Fruit fly (Drosophila melanogaster) whole organism, embryonic: Measurements from ENCODE around the gene CG15153.

Source experiments
- ATbp ChIP-seq: fragments of 200-800 bp; sonication (Bioruptor generic); optimal IDR thresholded peaks from 2 replicates; lab custom pipeline; 2017; ENCODE audit warnings: missing biosample characterization, mild to moderate bottlenecking, missing genetic modification characterization, missing genetic modification reagents
- CG10274 ChIP-seq: fragments of 200-800 bp; sonication (Bioruptor generic); optimal IDR thresholded peaks from 3 replicates; lab custom pipeline; 2017; ENCODE audit warnings: missing biosample characterization, mild to moderate bottlenecking, missing genetic modification characterization
- CG11504 ChIP-seq: fragments of 200-800 bp; sonication (Bioruptor generic); optimal IDR thresholded peaks from 3 replicates; lab custom pipeline; 2019; ENCODE audit warnings: missing biosample characterization, mild to moderate bottlenecking, missing genetic modification characterization, moderate library complexity
- CG11696 ChIP-seq: fragments of 200-800 bp; sonication (Bioruptor generic); IDR thresholded peaks from 2 replicates; pipeline ENCODE4 v1.3.6; 2022; ENCODE audit warnings: missing biosample characterization, missing genetic modification characterization
- CG14710 ChIP-seq: fragments of 200-800 bp; sonication (Bioruptor generic); optimal IDR thresholded peaks from 3 replicates; lab custom pipeline; 2019; ENCODE audit warnings: missing biosample characterization, mild to moderate bottlenecking, missing genetic modification characterization, moderate library complexity
- CG1603 ChIP-seq: fragments of 200-800 bp; sonication (Bioruptor generic); optimal IDR thresholded peaks from 2 replicates; lab custom pipeline; 2019; ENCODE audit warnings: missing biosample characterization, mild to moderate bottlenecking, missing genetic modification characterization, moderate library complexity
- CG17568 ChIP-seq: fragments of 200-800 bp; sonication (Bioruptor generic); optimal IDR thresholded peaks from 2 replicates; lab custom pipeline; 2018; ENCODE audit warnings: missing biosample characterization, mild to moderate bottlenecking, missing genetic modification characterization, moderate library complexity
- CG2120 ChIP-seq: fragments of 200-800 bp; sonication (Bioruptor generic); optimal IDR thresholded peaks from 3 replicates; lab custom pipeline; 2016; ENCODE audit warnings: missing biosample characterization, missing genetic modification characterization
- CG3065 ChIP-seq: fragments of 200-800 bp; sonication (Bioruptor generic); optimal IDR thresholded peaks from 2 replicates; lab custom pipeline; 2016; ENCODE audit warnings: missing biosample characterization, missing genetic modification characterization
- CG32767 ChIP-seq: fragments of 200-800 bp; sonication (Bioruptor generic); IDR thresholded peaks from 2 replicates; pipeline ENCODE4 v1.3.6; 2022; ENCODE audit warnings: missing biosample characterization, missing genetic modification characterization
- CG42726 ChIP-seq: fragments of 200-800 bp; sonication (Bioruptor generic); IDR thresholded peaks from 2 replicates; pipeline ENCODE4 v1.3.6; 2022; ENCODE audit warnings: missing biosample characterization, missing genetic modification characterization; ENCODE audit not compliant: partially characterized antibody
- CG43689 ChIP-seq: fragments of 200-800 bp; sonication (Bioruptor generic); IDR thresholded peaks from 2 replicates; pipeline ENCODE4 v1.3.6; 2022; ENCODE audit warnings: missing biosample characterization, missing genetic modification characterization
- CG4707 ChIP-seq: fragments of 200-800 bp; sonication (Bioruptor generic); optimal IDR thresholded peaks from 2 replicates; lab custom pipeline; 2018; ENCODE audit warnings: missing biosample characterization, mild to moderate bottlenecking, missing genetic modification characterization, moderate library complexity
- CG4854 ChIP-seq: fragments of 200-800 bp; sonication (Bioruptor generic); optimal IDR thresholded peaks from 2 replicates; lab custom pipeline; 2016; ENCODE audit warnings: missing biosample characterization, missing genetic modification characterization, inconsistent platforms
- CG6813 ChIP-seq: fragments of 200-800 bp; sonication (Bioruptor generic); optimal IDR thresholded peaks from 2 replicates; lab custom pipeline; 2017; ENCODE audit warnings: missing biosample characterization, missing genetic modification characterization, mild to moderate bottlenecking, moderate library complexity, missing genetic modification reagents
- CG6854 ChIP-seq: fragments of 200-800 bp; sonication (Bioruptor generic); optimal IDR thresholded peaks from 3 replicates; lab custom pipeline; 2017; ENCODE audit warnings: missing biosample characterization, mild to moderate bottlenecking, missing genetic modification characterization
- CG7372 ChIP-seq: fragments of 200-800 bp; sonication (Bioruptor generic); IDR thresholded peaks from 2 replicates; pipeline ENCODE4 v1.3.6; 2022; ENCODE audit warnings: missing biosample characterization, missing genetic modification characterization
- CG7556 ChIP-seq: fragments of 200-800 bp; sonication (Bioruptor generic); optimal IDR thresholded peaks from 2 replicates; lab custom pipeline; 2017; ENCODE audit warnings: missing biosample characterization, mild to moderate bottlenecking, missing genetic modification characterization
- CG9876 ChIP-seq: fragments of 200-800 bp; sonication (Bioruptor generic); optimal IDR thresholded peaks from 2 replicates; lab custom pipeline; 2016; ENCODE audit warnings: missing biosample characterization, missing genetic modification characterization
- Chrac-16 ChIP-seq: fragments of 200-800 bp; sonication (Bioruptor generic); optimal IDR thresholded peaks from 3 replicates; lab custom pipeline; 2016; ENCODE audit warnings: missing biosample characterization, missing genetic modification characterization
- CkIIα-i1 ChIP-seq: fragments of 200-800 bp; sonication (Bioruptor generic); IDR thresholded peaks from 2 replicates; pipeline ENCODE4 v1.3.6; 2022; ENCODE audit warnings: missing biosample characterization, missing genetic modification characterization
- CoRest ChIP-seq: fragments of 200-800 bp; sonication (Bioruptor generic); optimal IDR thresholded peaks from 3 replicates; lab custom pipeline; 2018; ENCODE audit warnings: missing biosample characterization, mild to moderate bottlenecking, missing genetic modification characterization, moderate library complexity
- Dip2 ChIP-seq: fragments of 200-800 bp; sonication (Bioruptor generic); IDR thresholded peaks from 2 replicates; pipeline ENCODE4 v1.3.6; 2022; ENCODE audit warnings: missing biosample characterization, missing genetic modification characterization
- Dll ChIP-seq: fragments of 200-800 bp; sonication (Bioruptor generic); IDR thresholded peaks from 4 replicates; pipeline ENCODE4 v1.3.6; 2022; ENCODE audit warnings: missing biosample characterization, missing genetic modification characterization; ENCODE audit not compliant: partially characterized antibody
- GATAe ChIP-seq: fragments of 200-800 bp; sonication (Bioruptor generic); conservative IDR thresholded peaks from 2 replicates; pipeline ENCODE4 v1.3.6; 2022; ENCODE audit warnings: missing biosample characterization, missing genetic modification characterization
- HHEX ChIP-seq: fragments of 200-800 bp; sonication (Bioruptor generic); optimal IDR thresholded peaks from 3 replicates; lab custom pipeline; 2017; ENCODE audit warnings: missing biosample characterization, mild to moderate bottlenecking, missing genetic modification characterization, missing genetic modification reagents
- HmgD ChIP-seq: fragments of 200-800 bp; sonication (Bioruptor generic); optimal IDR thresholded peaks from 3 replicates; lab custom pipeline; 2016; ENCODE audit warnings: missing biosample characterization, missing genetic modification characterization
- Hsf ChIP-seq: fragments of 200-800 bp; sonication (Bioruptor generic); optimal IDR thresholded peaks from 3 replicates; lab custom pipeline; 2016; ENCODE audit warnings: missing biosample characterization, missing genetic modification characterization
- NC2α ChIP-seq: fragments of 200-800 bp; sonication (Bioruptor generic); optimal IDR thresholded peaks from 2 replicates; lab custom pipeline; 2016; ENCODE audit warnings: missing biosample characterization, missing genetic modification characterization
- Nf-YB ChIP-seq: fragments of 200-800 bp; sonication (Bioruptor generic); optimal IDR thresholded peaks from 3 replicates; lab custom pipeline; 2019; ENCODE audit warnings: missing biosample characterization, mild to moderate bottlenecking, missing genetic modification characterization, moderate library complexity
- Oaz ChIP-seq: fragments of 200-800 bp; sonication (Bioruptor generic); IDR thresholded peaks from 2 replicates; pipeline ENCODE4 v1.3.6; 2022; ENCODE audit warnings: missing biosample characterization, missing genetic modification characterization
- Taf1 ChIP-seq: fragments of 200-800 bp; sonication (Bioruptor generic); IDR thresholded peaks from 2 replicates; pipeline ENCODE4 v1.3.6; 2022; ENCODE audit warnings: missing biosample characterization, missing genetic modification characterization
- Usf ChIP-seq: fragments of 200-800 bp; sonication (Bioruptor generic); optimal IDR thresholded peaks from 2 replicates; lab custom pipeline; 2017; ENCODE audit warnings: missing genotype, missing biosample characterization, missing genetic modification characterization
- bigmax ChIP-seq: fragments of 200-800 bp; sonication (Bioruptor generic); optimal IDR thresholded peaks from 2 replicates; lab custom pipeline; 2018; ENCODE audit warnings: missing biosample characterization, mild to moderate bottlenecking, missing genetic modification characterization
- dan ChIP-seq: fragments of 200-800 bp; sonication (Bioruptor generic); IDR thresholded peaks from 2 replicates; pipeline ENCODE4 v1.3.6; 2022; ENCODE audit warnings: missing biosample characterization, missing genetic modification characterization
- dati ChIP-seq: fragments of 200-800 bp; sonication (Bioruptor generic); IDR thresholded peaks from 2 replicates; pipeline ENCODE4 v1.3.6; 2022; ENCODE audit warnings: missing biosample characterization, missing genetic modification characterization
- ewg ChIP-seq: fragments of 200-800 bp; sonication (Bioruptor generic); optimal IDR thresholded peaks from 3 replicates; lab custom pipeline; 2017; ENCODE audit warnings: mild to moderate bottlenecking, missing biosample characterization, missing genetic modification reagents, missing genetic modification characterization
- fu2 ChIP-seq: fragments of 200-800 bp; sonication (Bioruptor generic); optimal IDR thresholded peaks from 2 replicates; lab custom pipeline; 2016; ENCODE audit warnings: missing biosample characterization, missing genetic modification characterization
- gcm2 ChIP-seq: fragments of 200-800 bp; sonication (Bioruptor generic); optimal IDR thresholded peaks from 2 replicates; lab custom pipeline; 2016; ENCODE audit warnings: missing biosample characterization, missing genetic modification characterization
- kah ChIP-seq: fragments of 200-800 bp; sonication (Bioruptor generic); optimal IDR thresholded peaks from 2 replicates; lab custom pipeline; 2018; ENCODE audit warnings: missing biosample characterization, mild to moderate bottlenecking, missing genetic modification characterization
- kni ChIP-seq: fragments of 200-800 bp; sonication (Bioruptor generic); optimal IDR thresholded peaks from 3 replicates; lab custom pipeline; 2017; ENCODE audit warnings: mild to moderate bottlenecking, missing biosample characterization, missing genetic modification reagents, missing genetic modification characterization
- pb ChIP-seq: fragments of 200-800 bp; sonication (Bioruptor generic); optimal IDR thresholded peaks from 3 replicates; lab custom pipeline; 2016; ENCODE audit warnings: missing biosample characterization, missing genetic modification characterization
- prd ChIP-seq, 3 experiments: fragments of >200 bp in 2 of 3; fragments of 200-800 bp in 1 of 3; sonication (Bioruptor generic) in 1 of 3; optimal IDR thresholded peaks in 2 of 3; IDR thresholded peaks in 1 of 3; 2 replicates in 2 of 3; 3 replicates in 1 of 3; pipeline versions ENCODE4 v1.3.6 to Lab custom; 2017 to 2022; ENCODE audit warnings: missing biosample characterization in 1 of 3, missing genetic modification characterization in 1 of 3
- ro ChIP-seq: fragments of 200-800 bp; sonication (Bioruptor generic); IDR thresholded peaks from 2 replicates; pipeline ENCODE4 v1.3.6; 2022; ENCODE audit warnings: missing biosample characterization, missing genetic modification characterization
- row ChIP-seq: fragments of 200-800 bp; sonication (Bioruptor generic); IDR thresholded peaks from 3 replicates; pipeline ENCODE4 v1.3.6; 2022; ENCODE audit warnings: missing biosample characterization, missing genetic modification characterization
- slp2 ChIP-seq: fragments of 200-800 bp; sonication (Bioruptor generic); optimal IDR thresholded peaks from 2 replicates; lab custom pipeline; 2016; ENCODE audit warnings: missing biosample characterization, missing genetic modification characterization
- sob ChIP-seq: fragments of 200-800 bp; sonication (Bioruptor generic); IDR thresholded peaks from 2 replicates; pipeline ENCODE4 v1.3.6; 2022; ENCODE audit warnings: missing biosample characterization, missing genetic modification characterization
- toy ChIP-seq: fragments of 200-800 bp; sonication (Bioruptor generic); IDR thresholded peaks from 2 replicates; pipeline ENCODE4 v1.3.6; 2022; ENCODE audit warnings: missing biosample characterization, missing genetic modification characterization
- zen ChIP-seq: fragments of 200-800 bp; sonication (Bioruptor generic); optimal IDR thresholded peaks from 3 replicates; lab custom pipeline; 2018; ENCODE audit warnings: missing biosample characterization, mild to moderate bottlenecking, missing genetic modification characterization, moderate library complexity

CG15153 gene

dm6 chr2L:18121367-18122230 is 29.5 kb upstream of the CG15153 start (continued):
- TF ChIP-seq CG32767 (GFP tag; lab: Robert Waterston, UW) (no peak), ewg (GFP tag; lab: Kevin White, UChicago) (peak; percentile 7), CG11504 (tag; lab: Kevin White, UChicago) (peak; percentile 52), HHEX (GFP tag; lab: Kevin White, UChicago) (peak; percentile 48), ro (GFP tag; lab: Robert Waterston, UW) (no peak), CG4854 (GFP tag; lab: Kevin White, UChicago) (no peak), kni (GFP tag; lab: Kevin White, UChicago) (no peak), kah (no peak), Usf (GFP tag; lab: Kevin White, UChicago) (no peak), ATbp (GFP tag; lab: Kevin White, UChicago) (peak; percentile 45), CG3065 (GFP tag; lab: Kevin White, UChicago) (no peak), NC2α (GFP tag; lab: Kevin White, UChicago) (no peak), CG1603 (tag; lab: Kevin White, UChicago) (peak; percentile 56), sob (GFP tag; lab: Robert Waterston, UW) (0 out of 2 replicates have a peak, but pooled peaks have one; percentile 37), HmgD (GFP tag; lab: Kevin White, UChicago) (no peak), CG17568 (no peak), dan (no peak), CG14710 (tag; lab: Kevin White, UChicago) (no peak), Chrac-16 (GFP tag; lab: Kevin White, UChicago) (peak; percentile 33), CG9876 (GFP tag; lab: Kevin White, UChicago) (no peak), CoRest (peak; percentile 43), CG7556 (GFP tag; lab: Kevin White, UChicago) (peak; percentile 19), Taf1 (GFP tag; lab: Robert Waterston, UW) (no peak), fu2 (GFP tag; lab: Kevin White, UChicago) (no peak), prd (optimal IDR thresholded peaks at IDR 0.05; lab: Kevin White, UChicago) (no peak), prd (GFP tag; IDR thresholded peaks at IDR 0.05; lab: Robert Waterston, UW) (peak; percentile 74), toy (GFP tag; lab: Robert Waterston, UW) (no peak), CG2120 (GFP tag; lab: Kevin White, UChicago) (peak; percentile 57), bigmax (GFP tag; lab: Kevin White, UChicago) (no peak), Hsf (peak; percentile 57), CG7372 (GFP tag; lab: Robert Waterston, UW) (0 out of 2 replicates have a peak, but pooled peaks have one; percentile 10), gcm2 (GFP tag; lab: Kevin White, UChicago) (no peak), GATAe (GFP tag; lab: Robert Waterston, UW) (no peak), Dip2 (GFP tag; lab: Robert Waterston, UW) (no peak), CG10274 (GFP tag; lab: Kevin White, UChicago) (no peak), CG42726 (GFP tag; lab: Robert Waterston, UW) (no peak), CG6813 (GFP tag; lab: Kevin White, UChicago) (peak; percentile 4), pb (GFP tag; lab: Kevin White, UChicago) (peak; percentile 29), CG6854 (GFP tag; lab: Kevin White, UChicago) (no peak), CG43689 (no peak), zen (tag; lab: Kevin White, UChicago) (no peak), Dll (GFP tag; lab: Robert Waterston, UW) (no peak), row (peak; percentile 63), Nf-YB (GFP tag; lab: Kevin White, UChicago) (no peak), Oaz (no peak), slp2 (GFP tag; lab: Kevin White, UChicago) (no peak), CG11696 (no peak), CkIIα-i1 (GFP tag; lab: Robert Waterston, UW) (no peak), dati (no peak), CG4707 (GFP tag; lab: Kevin White, UChicago) (no peak)
